Worm (Caenorhabditis elegans) whole organism, midembryonic: ENCODE data around the gene C45G9.14.

Experiments used
- flt-1 ChIP-seq: fragments of 200-800 bp; sonication (Bioruptor generic); IDR thresholded peaks from 2 replicates; pipeline ENCODE4 v1.3.6; 2022; ENCODE audit warnings: missing genetic modification characterization, missing compliant biosample characterization
- ref-1 ChIP-seq: fragments of 200-800 bp; sonication (Bioruptor generic); conservative IDR thresholded peaks from 2 replicates; pipeline ENCODE4 v1.3.6; 2022; ENCODE audit warnings: missing genetic modification reagents, missing genetic modification characterization, missing compliant biosample characterization
- tab-1 ChIP-seq: fragments of 200-800 bp; sonication (Bioruptor generic); IDR thresholded peaks from 2 replicates; pipeline ENCODE4 v1.3.6; 2022; ENCODE audit warnings: missing genetic modification characterization, missing compliant biosample characterization

- TF ChIP-seq ref-1 (GFP tag; lab: Robert Waterston, UW) (no peak), flt-1 (GFP tag; lab: Robert Waterston, UW) (no peak), tab-1 (GFP tag; lab: Robert Waterston, UW) (no peak)
Measured at ce11 chrIII:5081573-5081823, 36.7 kb downstream of the C45G9.14 start, which contains the start of gene cox-6A.
